Fruit fly (Drosophila melanogaster) whole organism, embryonic: ENCODE measurements around the gene CG14015.

Experiments
- Blimp-1 ChIP-seq: fragments of 200-800 bp; sonication (Bioruptor generic); optimal IDR thresholded peaks from 3 replicates; lab custom pipeline; 2018; ENCODE audit warnings: missing biosample characterization, missing genetic modification characterization, mild to moderate bottlenecking, moderate library complexity, missing genetic modification reagents
- CG10209 ChIP-seq: fragments of 200-800 bp; sonication (Bioruptor generic); optimal IDR thresholded peaks from 3 replicates; lab custom pipeline; 2017; ENCODE audit warnings: missing biosample characterization, mild to moderate bottlenecking, missing genetic modification characterization, missing genetic modification reagents
- CG10267 ChIP-seq: fragments of 200-800 bp; sonication (Bioruptor generic); optimal IDR thresholded peaks from 2 replicates; lab custom pipeline; 2018; ENCODE audit warnings: missing biosample characterization, mild to moderate bottlenecking, missing genetic modification characterization, moderate library complexity
- CG10366 ChIP-seq: fragments of 200-800 bp; sonication (Bioruptor generic); IDR thresholded peaks from 2 replicates; pipeline ENCODE4 v1.3.6; 2022; ENCODE audit warnings: missing biosample characterization, missing genetic modification characterization
- CG10979 ChIP-seq: fragments of 200-800 bp; sonication (Bioruptor generic); optimal IDR thresholded peaks from 2 replicates; lab custom pipeline; 2018; ENCODE audit warnings: missing biosample characterization, mild to moderate bottlenecking, missing genetic modification characterization, moderate library complexity
- CG11560 ChIP-seq: fragments of 200-800 bp; sonication (Bioruptor generic); IDR thresholded peaks from 3 replicates; pipeline ENCODE4 v1.3.6; 2022; ENCODE audit warnings: missing biosample characterization, missing genetic modification characterization
- CG12219 ChIP-seq: fragments of 200-800 bp; sonication (Bioruptor generic); optimal IDR thresholded peaks from 3 replicates; lab custom pipeline; 2018; ENCODE audit warnings: missing biosample characterization, mild to moderate bottlenecking, missing genetic modification characterization
- CG12391 ChIP-seq: fragments of 200-800 bp; sonication (Bioruptor generic); optimal IDR thresholded peaks from 3 replicates; lab custom pipeline; 2018; ENCODE audit warnings: missing biosample characterization, mild to moderate bottlenecking, missing genetic modification characterization, moderate library complexity
- CG13775 ChIP-seq: fragments of 200-800 bp; sonication (Bioruptor generic); optimal IDR thresholded peaks from 3 replicates; lab custom pipeline; 2017; ENCODE audit warnings: missing biosample characterization, mild to moderate bottlenecking, missing genetic modification characterization
- CG15696 ChIP-seq: fragments of 200-800 bp; sonication (Bioruptor generic); optimal IDR thresholded peaks from 2 replicates; lab custom pipeline; 2019; ENCODE audit warnings: missing biosample characterization, mild to moderate bottlenecking, missing genetic modification characterization, moderate library complexity
- CG1603 ChIP-seq: fragments of 200-800 bp; sonication (Bioruptor generic); optimal IDR thresholded peaks from 2 replicates; lab custom pipeline; 2019; ENCODE audit warnings: missing biosample characterization, mild to moderate bottlenecking, missing genetic modification characterization, moderate library complexity
- CG17328 ChIP-seq: fragments of 200-800 bp; sonication (Bioruptor generic); IDR thresholded peaks from 2 replicates; pipeline ENCODE4 v1.3.6; 2022; ENCODE audit warnings: missing biosample characterization, missing genetic modification characterization
- CG2712 ChIP-seq: fragments of 200-800 bp; optimal IDR thresholded peaks from 3 replicates; lab custom pipeline; 2019; ENCODE audit warnings: missing biosample characterization, mild to moderate bottlenecking, missing genetic modification characterization, moderate library complexity
- CG3281 ChIP-seq: fragments of 200-800 bp; sonication (Bioruptor generic); optimal IDR thresholded peaks from 3 replicates; lab custom pipeline; 2017; ENCODE audit warnings: missing biosample characterization, mild to moderate bottlenecking, missing genetic modification characterization
- CG33213 ChIP-seq: fragments of 200-800 bp; sonication (Bioruptor generic); optimal IDR thresholded peaks from 3 replicates; lab custom pipeline; 2016; ENCODE audit warnings: missing biosample characterization, missing genetic modification characterization
- CG4404 ChIP-seq: fragments of 200-800 bp; sonication (Bioruptor generic); IDR thresholded peaks from 2 replicates; pipeline ENCODE4 v1.3.6; 2022; ENCODE audit warnings: missing biosample characterization, missing genetic modification characterization
- CG7839 ChIP-seq: fragments of 200-800 bp; sonication (Bioruptor generic); optimal IDR thresholded peaks from 3 replicates; lab custom pipeline; 2018; ENCODE audit warnings: missing biosample characterization, mild to moderate bottlenecking, missing genetic modification characterization, moderate library complexity
- Chrac-16 ChIP-seq: fragments of 200-800 bp; sonication (Bioruptor generic); optimal IDR thresholded peaks from 3 replicates; lab custom pipeline; 2016; ENCODE audit warnings: missing biosample characterization, missing genetic modification characterization
- D ChIP-seq, 2 experiments: fragments of 200-800 bp in 1 of 2; fragments of >200 bp in 1 of 2; sonication (Bioruptor generic) in 1 of 2; optimal IDR thresholded peaks; 2 replicates in 1 of 2; 3 replicates in 1 of 2; lab custom pipeline; 2017; ENCODE audit warnings: mild to moderate bottlenecking in 1 of 2, missing biosample characterization in 1 of 2, missing genetic modification characterization in 1 of 2, missing genetic modification reagents in 1 of 2
- Ets97D ChIP-seq: fragments of 200-800 bp; sonication (Bioruptor generic); optimal IDR thresholded peaks from 3 replicates; lab custom pipeline; 2016; ENCODE audit warnings: missing biosample characterization, missing genetic modification characterization
- Nf-YA ChIP-seq: fragments of 200-800 bp; sonication (Bioruptor generic); IDR thresholded peaks from 2 replicates; pipeline ENCODE4 v1.3.6; 2022; ENCODE audit warnings: missing biosample characterization, missing genetic modification characterization
- Pdp1 ChIP-seq, 2 experiments: fragments of 200-800 bp; sonication (Bioruptor generic); optimal IDR thresholded peaks; 3 replicates each; lab custom pipeline; 2016; ENCODE audit warnings: missing biosample characterization in 2 of 2, missing genetic modification characterization in 2 of 2, mild to moderate bottlenecking in 1 of 2, moderate library complexity in 1 of 2
- Spps ChIP-seq: fragments of 200-800 bp; sonication (Bioruptor generic); optimal IDR thresholded peaks from 2 replicates; lab custom pipeline; 2018; ENCODE audit warnings: missing biosample characterization, mild to moderate bottlenecking, missing genetic modification characterization
- Xrp1 ChIP-seq: fragments of 200-800 bp; sonication (Bioruptor generic); IDR thresholded peaks from 2 replicates; pipeline ENCODE4 v1.3.6; 2022; ENCODE audit warnings: missing biosample characterization, missing genetic modification characterization
- ara ChIP-seq: fragments of 200-800 bp; sonication (Bioruptor generic); IDR thresholded peaks from 2 replicates; pipeline ENCODE4 v1.3.6; 2022; ENCODE audit warnings: missing biosample characterization, missing genetic modification characterization
- chif ChIP-seq, 2 experiments: fragments of 200-800 bp; sonication (Bioruptor generic); optimal IDR thresholded peaks; 3 replicates each; lab custom pipeline; 2016; ENCODE audit warnings: missing biosample characterization in 2 of 2, missing genetic modification characterization in 2 of 2
- chm ChIP-seq: fragments of 200-800 bp; sonication (Bioruptor generic); IDR thresholded peaks from 2 replicates; pipeline ENCODE4 v1.3.6; 2022; ENCODE audit warnings: missing biosample characterization, missing genetic modification characterization
- chn ChIP-seq: fragments of 200-800 bp; sonication (Bioruptor generic); optimal IDR thresholded peaks from 2 replicates; lab custom pipeline; 2016; ENCODE audit warnings: missing biosample characterization, missing genetic modification characterization
- ci ChIP-seq: fragments of 200-800 bp; sonication (Bioruptor generic); IDR thresholded peaks from 3 replicates; pipeline ENCODE4 v1.3.6; 2022; ENCODE audit warnings: missing biosample characterization, missing genetic modification characterization
- dan ChIP-seq: fragments of 200-800 bp; sonication (Bioruptor generic); IDR thresholded peaks from 2 replicates; pipeline ENCODE4 v1.3.6; 2022; ENCODE audit warnings: missing biosample characterization, missing genetic modification characterization
- esg ChIP-seq: fragments of 200-800 bp; sonication (Bioruptor generic); conservative IDR thresholded peaks from 2 replicates; pipeline ENCODE4 v1.3.6; 2022; ENCODE audit warnings: missing biosample characterization, missing genetic modification characterization
- fd96Cb ChIP-seq: fragments of 200-800 bp; sonication (Bioruptor generic); optimal IDR thresholded peaks from 2 replicates; lab custom pipeline; 2018; ENCODE audit warnings: missing biosample characterization, mild to moderate bottlenecking, missing genetic modification characterization, moderate library complexity
- gem ChIP-seq: fragments of 200-800 bp; sonication (Bioruptor generic); optimal IDR thresholded peaks from 2 replicates; lab custom pipeline; 2019; ENCODE audit warnings: missing biosample characterization, mild to moderate bottlenecking, missing genetic modification characterization, moderate library complexity
- kay ChIP-seq: fragments of 200-800 bp; sonication (Bioruptor generic); optimal IDR thresholded peaks from 2 replicates; lab custom pipeline; 2016; ENCODE audit warnings: missing biosample characterization, missing genetic modification characterization
- lola ChIP-seq, 3 experiments: fragments of >200 bp in 2 of 3; fragments of 200-800 bp in 1 of 3; sonication (Bioruptor generic) in 1 of 3; optimal IDR thresholded peaks; 2 replicates each; lab custom pipeline; 2017 to 2019; ENCODE audit warnings: missing biosample characterization in 3 of 3, missing genetic modification characterization in 3 of 3, mild to moderate bottlenecking in 1 of 3, moderate library complexity in 1 of 3
- mld ChIP-seq: fragments of 200-800 bp; sonication (Bioruptor generic); IDR thresholded peaks from 3 replicates; pipeline ENCODE4 v1.3.6; 2022; ENCODE audit warnings: missing biosample characterization, missing genetic modification characterization; ENCODE audit not compliant: partially characterized antibody
- otp ChIP-seq: fragments of 200-800 bp; sonication (Bioruptor generic); IDR thresholded peaks from 3 replicates; pipeline ENCODE4, ENCODE4 v1.3.6; 2022; ENCODE audit warnings: missing biosample characterization, missing genetic modification characterization
- pan ChIP-seq, 4 experiments: fragments of >200 bp in 3 of 4; fragments of 200-800 bp in 1 of 4; sonication (Bioruptor generic) in 1 of 4; optimal IDR thresholded peaks in 3 of 4; IDR thresholded peaks in 1 of 4; 2 replicates each; pipeline versions ENCODE4 v1.3.6 to Lab custom; 2017 to 2022; ENCODE audit warnings: missing biosample characterization in 2 of 4, missing genetic modification characterization in 2 of 4, mixed read lengths in 1 of 4
- phol ChIP-seq: fragments of 200-800 bp; sonication (Bioruptor generic); optimal IDR thresholded peaks from 3 replicates; lab custom pipeline; 2018; ENCODE audit warnings: missing biosample characterization, mild to moderate bottlenecking, missing genetic modification characterization, moderate library complexity
- pum ChIP-seq: fragments of 200-800 bp; sonication (Bioruptor generic); optimal IDR thresholded peaks from 2 replicates; lab custom pipeline; 2016; ENCODE audit warnings: missing biosample characterization, missing genetic modification characterization
- row ChIP-seq: fragments of 200-800 bp; sonication (Bioruptor generic); IDR thresholded peaks from 3 replicates; pipeline ENCODE4 v1.3.6; 2022; ENCODE audit warnings: missing biosample characterization, missing genetic modification characterization
- sens ChIP-seq: fragments of 200-800 bp; sonication (Bioruptor generic); peaks from one replicate; lab custom pipeline; 2016; ENCODE audit warnings: missing biosample characterization, missing genetic modification characterization
- sisA ChIP-seq: fragments of 200-800 bp; sonication (Bioruptor generic); IDR thresholded peaks from 2 replicates; pipeline ENCODE4 v1.3.6; 2022; ENCODE audit warnings: missing biosample characterization, missing genetic modification characterization
- trem ChIP-seq: fragments of 200-800 bp; optimal IDR thresholded peaks from 3 replicates; lab custom pipeline; 2019; ENCODE audit warnings: missing biosample characterization, mild to moderate bottlenecking, missing genetic modification characterization, moderate library complexity
- tx ChIP-seq: fragments of 200-800 bp; sonication (Bioruptor generic); optimal IDR thresholded peaks from 2 replicates; lab custom pipeline; 2016; ENCODE audit warnings: missing biosample characterization, missing genetic modification characterization
- unpg ChIP-seq: fragments of 200-800 bp; sonication (Bioruptor generic); optimal IDR thresholded peaks from 3 replicates; lab custom pipeline; 2018; ENCODE audit warnings: missing biosample characterization, mild to moderate bottlenecking, missing genetic modification characterization, moderate library complexity
- vnd ChIP-seq: fragments of 200-800 bp; sonication (Bioruptor generic); IDR thresholded peaks from 3 replicates; pipeline ENCODE4 v1.3.6; 2022; ENCODE audit warnings: missing biosample characterization, missing genetic modification characterization; ENCODE audit not compliant: partially characterized antibody
- z ChIP-seq: fragments of 200-800 bp; sonication (Bioruptor generic); IDR thresholded peaks from 3 replicates; pipeline ENCODE4 v1.3.6; 2022; ENCODE audit warnings: missing biosample characterization, missing genetic modification characterization

The CG14015 gene

dm6 chr2L:5491220-5491619 lies 47.8 kb downstream of the CG14015 start (continued):
- TF ChIP-seq CG13775 = peak; percentile 24
- TF ChIP-seq kay = no peak
- TF ChIP-seq CG7839 (tag; lab: Kevin White, UChicago) = peak; percentile 21
- no peak for TF ChIP-seq pan (optimal IDR thresholded peaks at IDR 0.05; lab: Kevin White, UChicago)
- no peak for TF ChIP-seq pan (GFP tag; optimal IDR thresholded peaks at IDR 0.05 in 1 of 2, IDR thresholded peaks at IDR 0.05 in 1 of 2)
- TF ChIP-seq CG10209 (GFP tag; lab: Kevin White, UChicago) = no peak
- TF ChIP-seq tx (GFP tag; lab: Kevin White, UChicago) = no peak
- TF ChIP-seq CG10366 = 0 out of 2 replicates have a peak, but pooled peaks have one; percentile 29
- peak; percentile 57; the same call in 1 of the 2 replicates for TF ChIP-seq dan (GFP tag; lab: Robert Waterston, UW)
- TF ChIP-seq Xrp1 (GFP tag; lab: Robert Waterston, UW) = peak; percentile 57; the same call in 1 of the 2 replicates
- TF ChIP-seq fd96Cb (tag; lab: Kevin White, UChicago) = peak; percentile 10
- TF ChIP-seq CG33213 (GFP tag; lab: Kevin White, UChicago) = no peak
- TF ChIP-seq CG10979 (tag; lab: Kevin White, UChicago) = peak; percentile 51
- TF ChIP-seq D (optimal IDR thresholded peaks at IDR 0.05; lab: Kevin White, UChicago) = no peak
- TF ChIP-seq D (GFP tag; optimal IDR thresholded peaks at IDR 0.05; lab: Kevin White, UChicago) = peak; percentile 9
- TF ChIP-seq pum (GFP tag; lab: Kevin White, UChicago) = peak; percentile 34
- TF ChIP-seq esg (GFP tag; lab: Robert Waterston, UW) = peak; percentile 15; the same call in 1 of the 2 replicates
- peak; percentile 4 for TF ChIP-seq CG12219 (GFP tag; lab: Kevin White, UChicago)
- peak; percentile 10 for TF ChIP-seq trem (tag; lab: Kevin White, UChicago)
- peak; percentile 25; the same call in 1 of the 2 replicates for TF ChIP-seq Nf-YA (GFP tag; lab: Robert Waterston, UW)
- TF ChIP-seq CG1603 (tag; lab: Kevin White, UChicago) = peak; percentile 69
- peak; percentile 35 for TF ChIP-seq phol (tag; lab: Kevin White, UChicago)
- TF ChIP-seq chn = peak; percentile 27
- TF ChIP-seq CG17328 (GFP tag; lab: Robert Waterston, UW) = peak; percentile 45; the same call in 1 of the 2 replicates
- TF ChIP-seq CG10267 = peak; percentile 15
- 0 out of 2 replicates have a peak, but pooled peaks have one; percentile 15 for TF ChIP-seq chm (GFP tag; lab: Robert Waterston, UW)
- TF ChIP-seq chif (GFP tag; optimal IDR thresholded peaks at IDR 0.05; lab: Kevin White, UChicago) = peak in 1 of 2 experiments; percentile 47
- TF ChIP-seq CG2712 (tag; lab: Kevin White, UChicago) = peak; percentile 48
- peak; percentile 59; the same call in 1 of the 3 replicates for TF ChIP-seq ci (GFP tag; lab: Robert Waterston, UW)
- no peak for TF ChIP-seq CG11560 (tag; lab: Robert Waterston, UW)
- peak; percentile 11 for TF ChIP-seq Blimp-1 (GFP tag; lab: Kevin White, UChicago)
- TF ChIP-seq otp (GFP tag; lab: Robert Waterston, UW) = 0 out of 3 replicates have a peak, but pooled peaks have one; percentile 34
- TF ChIP-seq sisA (GFP tag; lab: Robert Waterston, UW) = 0 out of 2 replicates have a peak, but pooled peaks have one; percentile 20
- peak; percentile 18 for TF ChIP-seq unpg (GFP tag; lab: Kevin White, UChicago)
- TF ChIP-seq CG12391 (tag; lab: Kevin White, UChicago) = peak; percentile 26
- no peak for TF ChIP-seq Ets97D (GFP tag; lab: Kevin White, UChicago)
- TF ChIP-seq CG3281 (GFP tag; lab: Kevin White, UChicago) = no peak
- TF ChIP-seq lola (GFP tag; optimal IDR thresholded peaks at IDR 0.05; lab: Kevin White, UChicago) = peak in 1 of 3 experiments; percentile 45
- TF ChIP-seq Spps (tag; lab: Kevin White, UChicago) = peak; percentile 9
- TF ChIP-seq row (GFP tag; lab: Robert Waterston, UW) = peak; percentile 36; the same call in 2 of the 3 replicates
- peak; percentile 87 for TF ChIP-seq sens (GFP tag; lab: Kevin White, UChicago)
- TF ChIP-seq Chrac-16 (GFP tag; lab: Kevin White, UChicago) = peak; percentile 31
- TF ChIP-seq ara (GFP tag; lab: Robert Waterston, UW) = peak; percentile 41; the same call in 1 of the 2 replicates
- peak; percentile 31; the same call in 1 of the 3 replicates for TF ChIP-seq z (GFP tag; lab: Robert Waterston, UW)
- no peak for TF ChIP-seq vnd (GFP tag; lab: Robert Waterston, UW)
- peak; percentile 47 for TF ChIP-seq CG15696 (tag; lab: Kevin White, UChicago)
- peak in 1 of 2 experiments; percentile 17 for TF ChIP-seq Pdp1 (GFP tag; optimal IDR thresholded peaks at IDR 0.05; lab: Kevin White, UChicago)
- TF ChIP-seq mld (GFP tag; lab: Robert Waterston, UW) = no peak
- TF ChIP-seq CG4404 (GFP tag; lab: Robert Waterston, UW) = peak; percentile 35; the same call in 1 of the 2 replicates
- TF ChIP-seq gem (tag; lab: Kevin White, UChicago) = peak; percentile 44
